Worm (Caenorhabditis elegans) whole organism, L1 larva: Measurements from ENCODE around the gene F44E2.7.
"Not testable (repeated sequence)": the region's sequence is repeated elsewhere in the genome, so short reads cannot be mapped to it uniquely, and the experiment has no call there.

Source experiments
- C04F5.9 ChIP-seq: sonication (generic microtip); optimal IDR thresholded peaks from 2 replicates; lab custom pipeline; 2016; ENCODE audit warnings: missing genetic modification characterization, missing compliant biosample characterization
- C16A3.4 ChIP-seq: fragments of 150-350 bp; optimal IDR thresholded peaks from 2 replicates; lab custom pipeline; 2014; ENCODE audit warnings: missing biosample characterization, missing genetic modification characterization
- C34B4.2 ChIP-seq: sonication (generic microtip); optimal IDR thresholded peaks from 2 replicates; lab custom pipeline; 2017; ENCODE audit warnings: mild to moderate bottlenecking, missing genetic modification characterization, missing compliant biosample characterization
- ceh-63 ChIP-seq: fragments of 200-800 bp; sonication (Bioruptor generic); optimal IDR thresholded peaks from 2 replicates; lab custom pipeline; 2018; ENCODE audit warnings: mild to moderate bottlenecking, missing genetic modification characterization, missing compliant biosample characterization
- ces-1 ChIP-seq: fragments of 150-350 bp; optimal IDR thresholded peaks from 2 replicates; lab custom pipeline; 2014; ENCODE audit warnings: missing biosample characterization, missing genetic modification reagents, missing genetic modification characterization
- dpl-1 ChIP-seq, 3 experiments: fragments of 150-350 bp in 2 of 3; sonication (generic microtip) in 1 of 3; optimal IDR thresholded peaks; 2 replicates each; lab custom pipeline; 2014 to 2017; ENCODE audit warnings: missing biosample characterization in 3 of 3, missing genetic modification characterization in 3 of 3, missing genetic modification reagents in 3 of 3
- efl-1 ChIP-seq, 4 experiments: fragments of 150-350 bp; optimal IDR thresholded peaks in 3 of 4; peaks in 1 of 4; 1 replicate in 1 of 4; 2 replicates in 3 of 4; lab custom pipeline; 2014; ENCODE audit warnings: missing biosample characterization in 2 of 4, missing genetic modification characterization in 2 of 4, missing genetic modification reagents in 2 of 4
- egl-13 ChIP-seq: sonication (generic microtip); optimal IDR thresholded peaks from 2 replicates; lab custom pipeline; 2016; ENCODE audit warnings: missing genotype, missing genetic modification reagents, missing genetic modification characterization, missing compliant biosample characterization
- elt-2 ChIP-seq: sonication (generic microtip); optimal IDR thresholded peaks from 2 replicates; lab custom pipeline; 2016; ENCODE audit warnings: missing genetic modification characterization, mild to moderate bottlenecking, inconsistent platforms, missing compliant biosample characterization, missing genetic modification reagents
- fos-1 ChIP-seq: fragments of 150-350 bp; optimal IDR thresholded peaks from 2 replicates; lab custom pipeline; 2014; ENCODE audit warnings: missing biosample characterization, missing genetic modification characterization
- hlh-17 ChIP-seq: fragments of 200-800 bp; sonication (Bioruptor generic); optimal IDR thresholded peaks from 2 replicates; lab custom pipeline; 2018; ENCODE audit warnings: missing genetic modification characterization, mild to moderate bottlenecking, missing compliant biosample characterization, moderate library complexity, borderline replicate concordance
- hpl-2 ChIP-seq: fragments of 150-350 bp; optimal IDR thresholded peaks from 2 replicates; lab custom pipeline; 2014; ENCODE audit warnings: missing biosample characterization, missing genetic modification reagents, missing genetic modification characterization
- isw-1 ChIP-seq: fragments of 200-800 bp; sonication (Bioruptor generic); IDR thresholded peaks from 2 replicates; pipeline ENCODE4 v1.3.6; 2022; ENCODE audit warnings: missing genetic modification characterization, missing compliant biosample characterization
- lin-13 ChIP-seq: fragments of 150-350 bp; optimal IDR thresholded peaks from 2 replicates; lab custom pipeline; 2014; ENCODE audit warnings: missing biosample characterization, missing genetic modification reagents, missing genetic modification characterization
- lin-15B ChIP-seq: fragments of 150-350 bp; sonication (generic microtip); optimal IDR thresholded peaks from 3 replicates; lab custom pipeline; 2014; ENCODE audit warnings: missing biosample characterization, missing genetic modification characterization
- lin-39 ChIP-seq: fragments of 150-350 bp; optimal IDR thresholded peaks from 2 replicates; lab custom pipeline; 2014; ENCODE audit warnings: missing biosample characterization, missing genetic modification reagents, missing genetic modification characterization
- lir-3 ChIP-seq: sonication (generic microtip); optimal IDR thresholded peaks from 2 replicates; lab custom pipeline; 2016; ENCODE audit warnings: mild to moderate bottlenecking, missing genetic modification characterization, moderate library complexity, missing compliant biosample characterization; ENCODE audit not compliant: poor library complexity
- mab-9 ChIP-seq: fragments of 200-800 bp; sonication (Bioruptor generic); IDR thresholded peaks from 2 replicates; pipeline ENCODE4 v1.3.6; 2022; ENCODE audit warnings: missing genetic modification reagents, missing genetic modification characterization, missing compliant biosample characterization
- mdl-1 ChIP-seq, 2 experiments: fragments of 150-350 bp; optimal IDR thresholded peaks; 2 replicates each; lab custom pipeline; 2014 to 2017; ENCODE audit warnings: missing biosample characterization in 2 of 2, missing genetic modification characterization in 2 of 2, inconsistent platforms in 1 of 2
- nhr-11 ChIP-seq: fragments of 150-350 bp; optimal IDR thresholded peaks from 2 replicates; lab custom pipeline; 2014; ENCODE audit warnings: missing biosample characterization, missing genetic modification characterization
- nhr-19 ChIP-seq: fragments of 200-800 bp; sonication (Bioruptor generic); conservative IDR thresholded peaks from 2 replicates; pipeline ENCODE4 v1.3.6; 2022; ENCODE audit warnings: missing genetic modification characterization, missing compliant biosample characterization
- nhr-47 ChIP-seq: sonication (generic microtip); optimal IDR thresholded peaks from 2 replicates; lab custom pipeline; 2016; ENCODE audit warnings: mild to moderate bottlenecking, missing genetic modification characterization, moderate library complexity, missing compliant biosample characterization
- nhr-77 ChIP-seq: fragments of 150-350 bp; optimal IDR thresholded peaks from 2 replicates; lab custom pipeline; 2014; ENCODE audit warnings: missing biosample characterization, missing genetic modification characterization
- nhr-90 ChIP-seq: sonication (generic microtip); optimal IDR thresholded peaks from 2 replicates; lab custom pipeline; 2016; ENCODE audit warnings: mild to moderate bottlenecking, missing genetic modification characterization, missing compliant biosample characterization; ENCODE audit not compliant: poor library complexity
- pqm-1 ChIP-seq: sonication (generic microtip); optimal IDR thresholded peaks from 3 replicates; lab custom pipeline; 2017; ENCODE audit warnings: missing biosample characterization, missing genetic modification characterization
- rnt-1 ChIP-seq: sonication (generic microtip); optimal IDR thresholded peaks from 2 replicates; lab custom pipeline; 2016; ENCODE audit warnings: mild to moderate bottlenecking, missing genetic modification characterization, moderate library complexity, missing compliant biosample characterization
- skn-1 ChIP-seq: fragments of 150-350 bp; optimal IDR thresholded peaks from 2 replicates; lab custom pipeline; 2014; ENCODE audit warnings: missing biosample characterization, missing genetic modification characterization
- snpc-4 ChIP-seq: fragments of 150-350 bp; optimal IDR thresholded peaks from 2 replicates; lab custom pipeline; 2014; ENCODE audit warnings: missing biosample characterization, missing genetic modification characterization
- sup-37 ChIP-seq: fragments of 200-800 bp; sonication (Bioruptor generic); optimal IDR thresholded peaks from 2 replicates; lab custom pipeline; 2018; ENCODE audit warnings: mild to moderate bottlenecking, missing genetic modification characterization, missing compliant biosample characterization
- swsn-7 ChIP-seq: sonication (generic microtip); optimal IDR thresholded peaks from 2 replicates; lab custom pipeline; 2016; ENCODE audit warnings: missing genetic modification characterization, missing compliant biosample characterization
- tlp-1 ChIP-seq: fragments of 150-350 bp; optimal IDR thresholded peaks from 2 replicates; lab custom pipeline; 2014; ENCODE audit warnings: missing biosample characterization, missing genetic modification characterization
- vab-15 ChIP-seq: sonication (generic microtip); optimal IDR thresholded peaks from 2 replicates; lab custom pipeline; 2017; ENCODE audit warnings: missing genotype, mild to moderate bottlenecking, missing genetic modification characterization, missing compliant biosample characterization
- zip-4 ChIP-seq: fragments of 200-800 bp; sonication (Bioruptor generic); optimal IDR thresholded peaks from 2 replicates; lab custom pipeline; 2018; ENCODE audit warnings: mild to moderate bottlenecking, missing genetic modification characterization, moderate library complexity, missing compliant biosample characterization
- ztf-4 ChIP-seq: fragments of 150-350 bp; optimal IDR thresholded peaks from 2 replicates; lab custom pipeline; 2014; ENCODE audit warnings: missing biosample characterization, missing genetic modification characterization

Gene F44E2.7

ce11 chrIII:8865294-8865766 is 17.1 kb upstream of the F44E2.7 start (continued):
- TF ChIP-seq lir-3 (tag; lab: Kevin White, UChicago) (peak; percentile 55), tlp-1 (no peak), elt-2 (peak; percentile 41), C16A3.4 (no peak), snpc-4 (tag; lab: Kevin White, UChicago) (no peak), ztf-4 (tag; lab: Kevin White, UChicago) (peak; percentile 56), ceh-63 (GFP tag; lab: Kevin White, UChicago) (no peak), lin-39 (tag; lab: Kevin White, UChicago) (peak; percentile 7), zip-4 (GFP tag; lab: Kevin White, UChicago) (peak; percentile 35), fos-1 (tag; lab: Kevin White, UChicago) (peak; percentile 57), nhr-90 (tag; lab: Kevin White, UChicago) (peak; percentile 82), efl-1 (optimal IDR thresholded peaks at IDR 0.05; lab: Kevin White, UChicago) (peak; percentile 38 to 45), efl-1 (GFP tag; optimal IDR thresholded peaks at IDR 0.05 in 1 of 2; lab: Kevin White, UChicago) (peak; percentile 36 to 91), dpl-1 (GFP tag; optimal IDR thresholded peaks at IDR 0.05; lab: Kevin White, UChicago) (peak in 2 of 3 experiments; percentile 18 to 40), nhr-19 (peak; percentile 89), vab-15 (tag; lab: Kevin White, UChicago) (no peak), C34B4.2 (tag; lab: Kevin White, UChicago) (peak; percentile 60), nhr-11 (tag; lab: Kevin White, UChicago) (no peak), lin-15B (tag; lab: Kevin White, UChicago) (peak; percentile 2), ces-1 (GFP tag; lab: Kevin White, UChicago) (no peak), swsn-7 (tag; lab: Kevin White, UChicago) (peak; percentile 78), nhr-47 (tag; lab: Kevin White, UChicago) (peak; percentile 80), isw-1 (GFP tag; lab: Robert Waterston, UW) (no peak), hpl-2 (GFP tag; lab: Kevin White, UChicago) (peak; percentile 40), C04F5.9 (tag; lab: Kevin White, UChicago) (peak; percentile 74), nhr-77 (tag; lab: Kevin White, UChicago) (no peak), rnt-1 (tag; lab: Kevin White, UChicago) (peak; percentile 92), lin-13 (GFP tag; lab: Kevin White, UChicago) (peak; percentile 69), mdl-1 (tag; optimal IDR thresholded peaks at IDR 0.05; lab: Kevin White, UChicago) (peak in 1 of 2 experiments; percentile 45), egl-13 (tag; lab: Kevin White, UChicago) (no peak)

- TF ChIP-seq efl-1 (optimal IDR thresholded peaks at IDR 0.05; lab: Kevin White, UChicago) (no peak), efl-1 (GFP tag; optimal IDR thresholded peaks at IDR 0.05 in 1 of 2; lab: Kevin White, UChicago) (peak in 1 of 2 experiments; percentile 65), pqm-1 (tag; lab: Kevin White, UChicago) (no peak), mab-9 (GFP tag; lab: Robert Waterston, UW) (no peak)
These were observed 10.2 kb upstream of the F44E2.7 start for ce11 chrIII:8858482-8858881.

ce11 chrIII:8852402-8852801 is 4.1 kb upstream of the F44E2.7 start:
- not testable (repeated sequence) for TF ChIP-seq efl-1 (optimal IDR thresholded peaks at IDR 0.05; lab: Kevin White, UChicago)
- peak in 1 of 2 experiments; percentile 77 for TF ChIP-seq efl-1 (GFP tag; optimal IDR thresholded peaks at IDR 0.05 in 1 of 2; lab: Kevin White, UChicago)

ce11 chrIII:8851961-8852360 is 3.7 kb upstream of the F44E2.7 start, which contains the start of gene plg-1:
TSS of gene plg-1 (plus strand) at chrIII:8852261.
- TF ChIP-seq hlh-17 (GFP tag; lab: Kevin White, UChicago) (no peak), egl-13 (tag; lab: Kevin White, UChicago) (no peak), sup-37 (GFP tag; lab: Kevin White, UChicago) (no peak), skn-1 (tag; lab: Kevin White, UChicago) (no peak)
